Worm (Caenorhabditis elegans) whole organism, L1 larva: ENCODE data around the gene cnt-1.
A peak's percentile ranks its signal among the peaks of the same experiment; 100 is the strongest.

Experiments
- F16B12.6 ChIP-seq: fragments of 150-350 bp; optimal IDR thresholded peaks from 2 replicates; lab custom pipeline; 2014; ENCODE audit warnings: missing biosample characterization, missing genetic modification characterization
- aha-1 ChIP-seq: fragments of 150-350 bp; optimal IDR thresholded peaks from 2 replicates; lab custom pipeline; 2014; ENCODE audit warnings: missing biosample characterization, missing genetic modification characterization
- alr-1 ChIP-seq: fragments of 200-800 bp; sonication (Bioruptor generic); optimal IDR thresholded peaks from 2 replicates; lab custom pipeline; 2018; ENCODE audit warnings: borderline replicate concordance, mild to moderate bottlenecking, missing genetic modification characterization, missing compliant biosample characterization
- aly-2 ChIP-seq: fragments of 150-350 bp; optimal IDR thresholded peaks from 2 replicates; lab custom pipeline; 2014; ENCODE audit warnings: missing biosample characterization, missing genetic modification characterization
- blmp-1 ChIP-seq: fragments of 150-350 bp; optimal IDR thresholded peaks from 2 replicates; lab custom pipeline; 2014; ENCODE audit warnings: missing biosample characterization, missing genetic modification characterization
- ceh-63 ChIP-seq: fragments of 200-800 bp; sonication (Bioruptor generic); optimal IDR thresholded peaks from 2 replicates; lab custom pipeline; 2018; ENCODE audit warnings: mild to moderate bottlenecking, missing genetic modification characterization, missing compliant biosample characterization
- ceh-82 ChIP-seq, 3 experiments: fragments of 150-350 bp in 1 of 3; sonication (generic microtip) in 2 of 3; optimal IDR thresholded peaks; 2 replicates each; lab custom pipeline; 2014 to 2017; ENCODE audit warnings: missing biosample characterization in 3 of 3, missing genetic modification characterization in 3 of 3
- efl-3 ChIP-seq: fragments of 200-800 bp; sonication (Bioruptor generic); optimal IDR thresholded peaks from 2 replicates; lab custom pipeline; 2018; ENCODE audit warnings: mild to moderate bottlenecking, missing genetic modification characterization, missing compliant biosample characterization
- elt-2 ChIP-seq: sonication (generic microtip); optimal IDR thresholded peaks from 2 replicates; lab custom pipeline; 2016; ENCODE audit warnings: missing genetic modification characterization, mild to moderate bottlenecking, inconsistent platforms, missing compliant biosample characterization, missing genetic modification reagents
- ets-5 ChIP-seq: fragments of 200-800 bp; sonication (Bioruptor generic); IDR thresholded peaks from 2 replicates; pipeline ENCODE4 v1.3.6; 2022; ENCODE audit warnings: missing genetic modification characterization, missing compliant biosample characterization
- fkh-10 ChIP-seq: sonication (generic microtip); optimal IDR thresholded peaks from 2 replicates; lab custom pipeline; 2017; ENCODE audit warnings: missing biosample characterization, missing genetic modification reagents, missing genetic modification characterization
- fkh-4 ChIP-seq: sonication (generic microtip); optimal IDR thresholded peaks from 2 replicates; lab custom pipeline; 2016; ENCODE audit warnings: missing compliant biosample characterization, missing genetic modification characterization, borderline replicate concordance
- fkh-8 ChIP-seq: sonication (generic microtip); optimal IDR thresholded peaks from 2 replicates; lab custom pipeline; 2016; ENCODE audit warnings: mild to moderate bottlenecking, missing genetic modification characterization, missing compliant biosample characterization
- fos-1 ChIP-seq: fragments of 150-350 bp; optimal IDR thresholded peaks from 2 replicates; lab custom pipeline; 2014; ENCODE audit warnings: missing biosample characterization, missing genetic modification characterization
- hlh-17 ChIP-seq: fragments of 200-800 bp; sonication (Bioruptor generic); optimal IDR thresholded peaks from 2 replicates; lab custom pipeline; 2018; ENCODE audit warnings: missing genetic modification characterization, mild to moderate bottlenecking, missing compliant biosample characterization, moderate library complexity, borderline replicate concordance
- hlh-4 ChIP-seq: sonication (generic microtip); optimal IDR thresholded peaks from 2 replicates; lab custom pipeline; 2016; ENCODE audit warnings: mild to moderate bottlenecking, missing genetic modification characterization, missing compliant biosample characterization
- hpl-2 ChIP-seq: fragments of 150-350 bp; optimal IDR thresholded peaks from 2 replicates; lab custom pipeline; 2014; ENCODE audit warnings: missing biosample characterization, missing genetic modification reagents, missing genetic modification characterization
- isw-1 ChIP-seq: fragments of 200-800 bp; sonication (Bioruptor generic); IDR thresholded peaks from 2 replicates; pipeline ENCODE4 v1.3.6; 2022; ENCODE audit warnings: missing genetic modification characterization, missing compliant biosample characterization
- jun-1 ChIP-seq: fragments of 150-350 bp; optimal IDR thresholded peaks from 2 replicates; lab custom pipeline; 2014; ENCODE audit warnings: missing biosample characterization, missing genetic modification reagents, missing genetic modification characterization
- lin-14 ChIP-seq: fragments of 200-800 bp; sonication (Bioruptor generic); optimal IDR thresholded peaks from 2 replicates; lab custom pipeline; 2018; ENCODE audit warnings: mild to moderate bottlenecking, missing genetic modification characterization, moderate library complexity, missing compliant biosample characterization
- lin-15B ChIP-seq: fragments of 150-350 bp; sonication (generic microtip); optimal IDR thresholded peaks from 3 replicates; lab custom pipeline; 2014; ENCODE audit warnings: missing biosample characterization, missing genetic modification characterization
- lin-39 ChIP-seq: fragments of 150-350 bp; optimal IDR thresholded peaks from 2 replicates; lab custom pipeline; 2014; ENCODE audit warnings: missing biosample characterization, missing genetic modification reagents, missing genetic modification characterization
- lir-3 ChIP-seq: sonication (generic microtip); optimal IDR thresholded peaks from 2 replicates; lab custom pipeline; 2016; ENCODE audit warnings: mild to moderate bottlenecking, missing genetic modification characterization, moderate library complexity, missing compliant biosample characterization; ENCODE audit not compliant: poor library complexity
- lsy-2 ChIP-seq, 2 experiments: fragments of 150-350 bp; optimal IDR thresholded peaks; 2 replicates each; lab custom pipeline; 2014; ENCODE audit warnings: missing biosample characterization in 2 of 2, missing genetic modification characterization in 2 of 2
- mab-9 ChIP-seq: fragments of 200-800 bp; sonication (Bioruptor generic); IDR thresholded peaks from 2 replicates; pipeline ENCODE4 v1.3.6; 2022; ENCODE audit warnings: missing genetic modification reagents, missing genetic modification characterization, missing compliant biosample characterization
- mdl-1 ChIP-seq, 2 experiments: fragments of 150-350 bp; optimal IDR thresholded peaks; 2 replicates each; lab custom pipeline; 2014 to 2017; ENCODE audit warnings: missing biosample characterization in 2 of 2, missing genetic modification characterization in 2 of 2, inconsistent platforms in 1 of 2
- mep-1 ChIP-seq: fragments of 150-350 bp; optimal IDR thresholded peaks from 2 replicates; lab custom pipeline; 2014; ENCODE audit warnings: missing biosample characterization, missing genetic modification characterization
- nhr-237 ChIP-seq: fragments of 150-350 bp; optimal IDR thresholded peaks from 2 replicates; lab custom pipeline; 2014; ENCODE audit warnings: missing biosample characterization, missing genetic modification characterization
- nhr-47 ChIP-seq: sonication (generic microtip); optimal IDR thresholded peaks from 2 replicates; lab custom pipeline; 2016; ENCODE audit warnings: mild to moderate bottlenecking, missing genetic modification characterization, moderate library complexity, missing compliant biosample characterization
- nhr-71 ChIP-seq: sonication (generic microtip); optimal IDR thresholded peaks from 2 replicates; lab custom pipeline; 2016; ENCODE audit warnings: mild to moderate bottlenecking, missing genetic modification characterization, moderate library complexity, missing compliant biosample characterization
- nhr-76 ChIP-seq: sonication (generic microtip); optimal IDR thresholded peaks from 2 replicates; lab custom pipeline; 2017; ENCODE audit warnings: missing biosample characterization, missing genetic modification characterization
- nhr-85 ChIP-seq: sonication (generic microtip); peaks from one replicate; lab custom pipeline; 2016; ENCODE audit warnings: missing genetic modification characterization, inconsistent platforms, missing compliant biosample characterization
- nhr-90 ChIP-seq: sonication (generic microtip); optimal IDR thresholded peaks from 2 replicates; lab custom pipeline; 2016; ENCODE audit warnings: mild to moderate bottlenecking, missing genetic modification characterization, missing compliant biosample characterization; ENCODE audit not compliant: poor library complexity
- pag-3 ChIP-seq: sonication (generic microtip); optimal IDR thresholded peaks from 2 replicates; lab custom pipeline; 2017; ENCODE audit warnings: missing genetic modification characterization, mild to moderate bottlenecking, missing compliant biosample characterization, antibody characterized with exemption, borderline replicate concordance; ENCODE audit not compliant: insufficient read depth
- rnt-1 ChIP-seq: sonication (generic microtip); optimal IDR thresholded peaks from 2 replicates; lab custom pipeline; 2016; ENCODE audit warnings: mild to moderate bottlenecking, missing genetic modification characterization, moderate library complexity, missing compliant biosample characterization
- skn-1 ChIP-seq: fragments of 150-350 bp; optimal IDR thresholded peaks from 2 replicates; lab custom pipeline; 2014; ENCODE audit warnings: missing biosample characterization, missing genetic modification characterization
- snpc-4 ChIP-seq: fragments of 150-350 bp; optimal IDR thresholded peaks from 2 replicates; lab custom pipeline; 2014; ENCODE audit warnings: missing biosample characterization, missing genetic modification characterization
- sox-4 ChIP-seq: sonication (generic microtip); optimal IDR thresholded peaks from 2 replicates; lab custom pipeline; 2016; ENCODE audit warnings: missing genetic modification characterization, missing compliant biosample characterization
- swsn-7 ChIP-seq: sonication (generic microtip); optimal IDR thresholded peaks from 2 replicates; lab custom pipeline; 2016; ENCODE audit warnings: missing genetic modification characterization, missing compliant biosample characterization
- tbx-2 ChIP-seq: sonication (generic microtip); optimal IDR thresholded peaks from 2 replicates; lab custom pipeline; 2016; ENCODE audit warnings: missing genetic modification characterization, missing compliant biosample characterization
- unc-86 ChIP-seq: sonication (generic microtip); optimal IDR thresholded peaks from 2 replicates; lab custom pipeline; 2016; ENCODE audit warnings: missing genetic modification characterization, missing compliant biosample characterization
- xbp-1 ChIP-seq: sonication (generic microtip); optimal IDR thresholded peaks from 2 replicates; lab custom pipeline; 2016; ENCODE audit warnings: missing genetic modification characterization, missing compliant biosample characterization
- ztf-4 ChIP-seq: fragments of 150-350 bp; optimal IDR thresholded peaks from 2 replicates; lab custom pipeline; 2014; ENCODE audit warnings: missing biosample characterization, missing genetic modification characterization

Gene cnt-1

DNA sequence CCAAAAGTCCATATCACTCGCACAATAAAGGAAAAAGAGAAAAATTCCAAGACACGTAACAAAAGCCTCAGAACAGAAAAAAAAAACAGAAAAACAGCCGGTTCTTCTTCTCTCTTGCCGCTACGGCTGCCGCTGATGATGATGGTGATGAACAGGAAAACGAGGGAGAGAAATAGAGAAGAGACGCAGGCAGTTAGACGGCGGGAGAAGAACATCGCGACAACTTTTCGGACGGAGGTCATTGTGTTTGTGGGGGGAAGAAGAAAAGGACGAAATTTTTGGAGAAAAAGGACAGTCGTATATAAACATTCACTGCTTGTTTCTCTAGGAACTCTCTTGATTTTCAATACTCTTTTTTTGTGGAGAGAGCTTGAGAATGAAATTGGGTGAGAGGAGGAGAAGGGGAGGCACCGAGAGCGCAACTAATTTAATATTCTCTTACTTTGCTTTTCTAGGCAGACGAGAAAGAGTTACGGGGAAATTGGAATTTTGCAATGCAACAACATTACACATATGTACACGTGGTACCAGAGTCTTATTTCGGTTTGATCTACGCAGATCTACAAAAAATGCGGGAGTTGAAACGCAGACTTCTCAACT lies 1.0 kb upstream of the cnt-1 start (continued):
- peak; percentile 9 for TF ChIP-seq nhr-90
- TF ChIP-seq jun-1 (tag; lab: Kevin White, UChicago) = peak; percentile 6
- TF ChIP-seq isw-1 (GFP tag; lab: Robert Waterston, UW) = no peak
- no peak for TF ChIP-seq unc-86 (tag; lab: Kevin White, UChicago)
- peak; percentile 31 for TF ChIP-seq skn-1 (tag; lab: Kevin White, UChicago)
- TF ChIP-seq tbx-2 (tag; lab: Kevin White, UChicago) = peak; percentile 39
- peak; percentile 43 to 47 for TF ChIP-seq lsy-2 (tag; optimal IDR thresholded peaks at IDR 0.05; lab: Kevin White, UChicago)
- no peak for TF ChIP-seq alr-1 (tag; lab: Kevin White, UChicago)
- TF ChIP-seq mep-1 = peak; percentile 64
- TF ChIP-seq snpc-4 (tag; lab: Kevin White, UChicago) = peak; percentile 28
- TF ChIP-seq elt-2 (tag; lab: Kevin White, UChicago) = no peak
- peak; percentile 54 for TF ChIP-seq swsn-7 (tag; lab: Kevin White, UChicago)
- TF ChIP-seq lin-15B = no peak
- TF ChIP-seq mdl-1 (tag; optimal IDR thresholded peaks at IDR 0.05; lab: Kevin White, UChicago) = peak in 1 of 2 experiments; percentile 20
- no peak for TF ChIP-seq aly-2 (tag; lab: Kevin White, UChicago)
- TF ChIP-seq sox-4 (tag; lab: Kevin White, UChicago) = no peak
- TF ChIP-seq ceh-63 (GFP tag; lab: Kevin White, UChicago) = no peak
- TF ChIP-seq lin-39 = no peak
- peak; percentile 76 for TF ChIP-seq blmp-1 (tag; lab: Kevin White, UChicago)
- TF ChIP-seq lin-14 = peak; percentile 96
- TF ChIP-seq fkh-4 = no peak
- TF ChIP-seq nhr-76 (tag; lab: Kevin White, UChicago) = no peak
- no peak for TF ChIP-seq hlh-4 (tag; lab: Kevin White, UChicago)
- no peak for TF ChIP-seq aha-1
- TF ChIP-seq ets-5 (GFP tag; lab: Robert Waterston, UW) = no peak
- TF ChIP-seq ztf-4 = no peak
- peak; percentile 26 for TF ChIP-seq F16B12.6 (tag; lab: Kevin White, UChicago)
- TF ChIP-seq hpl-2 (GFP tag; lab: Kevin White, UChicago) = no peak
- TF ChIP-seq fkh-8 (tag; lab: Kevin White, UChicago) = peak; percentile 53
- TF ChIP-seq xbp-1 (tag; lab: Kevin White, UChicago) = peak; percentile 28
- no peak for TF ChIP-seq hlh-17
- TF ChIP-seq ceh-82 (tag; optimal IDR thresholded peaks at IDR 0.05; lab: Kevin White, UChicago) = peak in 1 of 3 experiments; percentile 44
- TF ChIP-seq fkh-10 = peak; percentile 27
- peak; percentile 65 for TF ChIP-seq nhr-71 (tag; lab: Kevin White, UChicago)
- peak; percentile 23 for TF ChIP-seq pag-3 (tag; lab: Kevin White, UChicago)
- TF ChIP-seq rnt-1 (tag; lab: Kevin White, UChicago) = no peak
- TF ChIP-seq nhr-85 (tag; lab: Kevin White, UChicago) = peak; percentile 56
- peak; percentile 50 for TF ChIP-seq nhr-47 (tag; lab: Kevin White, UChicago)
- no peak for TF ChIP-seq mab-9 (GFP tag; lab: Robert Waterston, UW)
- no peak for TF ChIP-seq fos-1 (tag; lab: Kevin White, UChicago)
- no peak for TF ChIP-seq nhr-237 (tag; lab: Kevin White, UChicago)
- TF ChIP-seq efl-3 = no peak

DNA sequence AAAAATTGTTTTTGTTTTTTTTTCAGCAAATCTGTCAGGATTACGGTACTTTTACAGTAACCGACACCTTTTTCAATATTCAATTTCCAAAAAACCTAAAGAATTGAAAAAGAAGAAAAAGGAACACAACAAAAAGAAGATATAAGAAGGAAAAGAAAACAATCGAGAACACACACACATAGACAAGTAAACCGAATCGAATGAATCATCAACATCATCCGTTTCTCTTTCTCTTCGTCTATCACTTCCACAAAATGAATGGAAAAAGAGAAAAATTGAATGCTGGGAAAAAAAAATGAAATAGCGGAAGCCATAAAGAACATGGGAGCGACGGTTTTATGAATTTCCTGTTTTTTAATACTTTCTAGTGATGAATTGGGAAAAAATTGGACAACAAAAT lies 7.2 kb downstream of the cnt-1 start:
- no peak for TF ChIP-seq isw-1 (GFP tag; lab: Robert Waterston, UW)
- TF ChIP-seq lir-3 = no peak
- TF ChIP-seq mep-1 = no peak
- TF ChIP-seq blmp-1 (tag; lab: Kevin White, UChicago) = peak; percentile 37
